Worm (Caenorhabditis elegans) whole organism, L4 larva: Measurements from ENCODE around the gene str-60.
"Not testable (repeated sequence)": the region's sequence is repeated elsewhere in the genome, so short reads cannot be mapped to it uniquely, and the experiment has no call there.

Experiments
- F37D6.2 ChIP-seq: sonication (generic microtip); optimal IDR thresholded peaks from 2 replicates; lab custom pipeline; 2016; ENCODE audit warnings: mild to moderate bottlenecking, missing genetic modification characterization, missing compliant biosample characterization
- ceh-82 ChIP-seq: sonication (generic microtip); optimal IDR thresholded peaks from 2 replicates; lab custom pipeline; 2017; ENCODE audit warnings: missing biosample characterization, missing genetic modification characterization
- daf-16 ChIP-seq, 3 experiments: sonication (generic microtip); optimal IDR thresholded peaks; 2 replicates each; lab custom pipeline; 2016 to 2017; ENCODE audit warnings: missing genetic modification characterization in 3 of 3, missing genetic modification reagents in 3 of 3, mild to moderate bottlenecking in 2 of 3, missing compliant biosample characterization in 2 of 3, missing biosample characterization in 1 of 3, moderate library complexity in 1 of 3
- jun-1 ChIP-seq: fragments of 150-350 bp; optimal IDR thresholded peaks from 2 replicates; lab custom pipeline; 2014; ENCODE audit warnings: missing biosample characterization, missing genetic modification reagents, missing genetic modification characterization
- nhr-11 ChIP-seq: fragments of 150-350 bp; optimal IDR thresholded peaks from 2 replicates; lab custom pipeline; 2014; ENCODE audit warnings: missing biosample characterization, missing genetic modification characterization
- nhr-76 ChIP-seq: fragments of 150-350 bp; optimal IDR thresholded peaks from 2 replicates; lab custom pipeline; 2014; ENCODE audit warnings: missing biosample characterization, missing genetic modification characterization
- skn-1 ChIP-seq: fragments of 150-350 bp; optimal IDR thresholded peaks from 2 replicates; lab custom pipeline; 2014; ENCODE audit warnings: missing biosample characterization, missing genetic modification characterization

DNA sequence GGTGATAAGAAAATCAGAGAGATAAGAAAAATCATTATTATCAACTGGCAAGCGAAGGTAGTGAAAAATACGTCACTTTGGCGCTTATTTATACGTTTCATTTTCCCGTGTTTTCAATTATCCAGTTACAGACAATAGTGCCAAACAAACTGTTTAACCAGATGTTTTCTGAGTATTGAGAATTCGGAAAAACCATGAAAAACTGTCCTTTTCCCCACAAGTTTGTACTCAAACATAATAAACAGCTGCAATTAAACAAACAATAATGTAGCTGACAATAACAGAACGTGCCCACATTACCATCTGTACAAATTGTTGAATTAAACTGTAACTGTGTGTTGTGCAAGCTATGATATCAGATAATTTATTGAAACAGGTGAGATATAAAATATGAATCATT, 7.7 kb downstream of the str-60 start, which contains the start of the genes F35E8.1 and F35E8.2:
- not testable (repeated sequence) for TF ChIP-seq skn-1 (tag; lab: Kevin White, UChicago); nhr-76 (tag; lab: Kevin White, UChicago); F37D6.2 (tag; lab: Kevin White, UChicago); ceh-82 (tag; lab: Kevin White, UChicago); daf-16 (GFP tag; optimal IDR thresholded peaks at IDR 0.05; lab: Kevin White, UChicago); jun-1; nhr-11
- peak; percentile 46 for TF ChIP-seq daf-16 (tag; optimal IDR thresholded peaks at IDR 0.05; lab: Kevin White, UChicago)
